Fruit fly (Drosophila melanogaster) whole organism, embryonic: Measurements from ENCODE around the gene CG2841.
A peak's percentile ranks its signal among the peaks of the same experiment; 100 is the strongest.

Experiments used
- BEAF-32 ChIP-seq: fragments of 200-800 bp; sonication (Bioruptor generic); optimal IDR thresholded peaks from 3 replicates; lab custom pipeline; 2017; ENCODE audit warnings: missing biosample characterization, missing genetic modification characterization, mild to moderate bottlenecking, moderate library complexity, missing genetic modification reagents
- Bgb ChIP-seq: fragments of 200-800 bp; sonication (Bioruptor generic); IDR thresholded peaks from 2 replicates; pipeline ENCODE4 v1.3.6; 2022; ENCODE audit warnings: missing biosample characterization, missing genetic modification characterization; ENCODE audit not compliant: partially characterized antibody
- Blimp-1 ChIP-seq: fragments of 200-800 bp; sonication (Bioruptor generic); optimal IDR thresholded peaks from 3 replicates; lab custom pipeline; 2018; ENCODE audit warnings: missing biosample characterization, missing genetic modification characterization, mild to moderate bottlenecking, moderate library complexity, missing genetic modification reagents
- CG10959 ChIP-seq: fragments of 200-800 bp; sonication (Bioruptor generic); IDR thresholded peaks from 2 replicates; pipeline ENCODE4 v1.3.6; 2022; ENCODE audit warnings: missing biosample characterization, missing genetic modification characterization
- CG11456 ChIP-seq: fragments of 200-800 bp; sonication (Bioruptor generic); IDR thresholded peaks from 3 replicates; pipeline ENCODE4 v1.3.6; 2022; ENCODE audit warnings: missing biosample characterization, missing genetic modification characterization
- CG12236 ChIP-seq: fragments of 200-800 bp; sonication (Bioruptor generic); optimal IDR thresholded peaks from 2 replicates; lab custom pipeline; 2016; ENCODE audit warnings: missing biosample characterization, missing genetic modification characterization
- CG12744 ChIP-seq: fragments of 200-800 bp; sonication (Bioruptor generic); optimal IDR thresholded peaks from 2 replicates; lab custom pipeline; 2016; ENCODE audit warnings: missing biosample characterization, missing genetic modification characterization
- CG14014 ChIP-seq: fragments of 200-800 bp; sonication (Bioruptor generic); IDR thresholded peaks from 2 replicates; pipeline ENCODE4 v1.3.6; 2022; ENCODE audit warnings: missing biosample characterization, missing genetic modification characterization
- CG14441 ChIP-seq: fragments of 200-800 bp; sonication (Bioruptor generic); IDR thresholded peaks from 2 replicates; pipeline ENCODE4 v1.3.6; 2022; ENCODE audit warnings: missing biosample characterization, missing genetic modification characterization
- CG14667 ChIP-seq: fragments of 200-800 bp; sonication (Bioruptor generic); IDR thresholded peaks from 2 replicates; pipeline ENCODE4 v1.3.6; 2022; ENCODE audit warnings: missing biosample characterization, missing genetic modification characterization
- CG15073 ChIP-seq: fragments of 200-800 bp; sonication (Bioruptor generic); optimal IDR thresholded peaks from 2 replicates; lab custom pipeline; 2016; ENCODE audit warnings: missing biosample characterization, missing genetic modification characterization
- CG17186 ChIP-seq: fragments of 200-800 bp; sonication (Bioruptor generic); optimal IDR thresholded peaks from 3 replicates; lab custom pipeline; 2017; ENCODE audit warnings: missing biosample characterization, missing genetic modification reagents, missing genetic modification characterization
- CG18011 ChIP-seq: fragments of 200-800 bp; sonication (Bioruptor generic); optimal IDR thresholded peaks from 2 replicates; lab custom pipeline; 2017; ENCODE audit warnings: missing biosample characterization, missing genetic modification characterization, mild to moderate bottlenecking, moderate library complexity, missing genotype
- CG2678 ChIP-seq: fragments of 200-800 bp; sonication (Bioruptor generic); optimal IDR thresholded peaks from 3 replicates; lab custom pipeline; 2019; ENCODE audit warnings: missing biosample characterization, mild to moderate bottlenecking, missing genetic modification characterization, moderate library complexity
- CG3065 ChIP-seq: fragments of 200-800 bp; sonication (Bioruptor generic); optimal IDR thresholded peaks from 2 replicates; lab custom pipeline; 2016; ENCODE audit warnings: missing biosample characterization, missing genetic modification characterization
- CG31388 ChIP-seq: fragments of 200-800 bp; sonication (Bioruptor generic); optimal IDR thresholded peaks from 2 replicates; lab custom pipeline; 2016; ENCODE audit warnings: missing biosample characterization, missing genetic modification characterization
- CG7745 ChIP-seq: fragments of 200-800 bp; sonication (Bioruptor generic); optimal IDR thresholded peaks from 2 replicates; lab custom pipeline; 2018; ENCODE audit warnings: missing biosample characterization, mild to moderate bottlenecking, missing genetic modification characterization, moderate library complexity
- CG7839 ChIP-seq: fragments of 200-800 bp; sonication (Bioruptor generic); optimal IDR thresholded peaks from 3 replicates; lab custom pipeline; 2018; ENCODE audit warnings: missing biosample characterization, mild to moderate bottlenecking, missing genetic modification characterization, moderate library complexity
- CG7987 ChIP-seq: fragments of 200-800 bp; sonication (Bioruptor generic); optimal IDR thresholded peaks from 2 replicates; lab custom pipeline; 2018; ENCODE audit warnings: missing biosample characterization, mild to moderate bottlenecking, missing genetic modification characterization, moderate library complexity
- CG8089 ChIP-seq: fragments of 200-800 bp; sonication (Bioruptor generic); optimal IDR thresholded peaks from 3 replicates; lab custom pipeline; 2016; ENCODE audit warnings: missing biosample characterization, missing genetic modification characterization
- CG8359 ChIP-seq: fragments of 200-800 bp; sonication (Bioruptor generic); optimal IDR thresholded peaks from 2 replicates; lab custom pipeline; 2017; ENCODE audit warnings: missing biosample characterization, mild to moderate bottlenecking, missing genetic modification characterization, borderline replicate concordance
- CG8924 ChIP-seq: fragments of 200-800 bp; optimal IDR thresholded peaks from 3 replicates; lab custom pipeline; 2019; ENCODE audit warnings: missing biosample characterization, mild to moderate bottlenecking, missing genetic modification characterization, moderate library complexity
- CG9797 ChIP-seq: fragments of 200-800 bp; sonication (Bioruptor generic); optimal IDR thresholded peaks from 3 replicates; lab custom pipeline; 2018; ENCODE audit warnings: missing biosample characterization, mild to moderate bottlenecking, missing genetic modification characterization
- CHES-1-like ChIP-seq: fragments of 200-800 bp; sonication (Bioruptor generic); optimal IDR thresholded peaks from 2 replicates; lab custom pipeline; 2016; ENCODE audit warnings: missing biosample characterization, missing genetic modification characterization
- CrebB ChIP-seq: fragments of 200-800 bp; sonication (Bioruptor generic); optimal IDR thresholded peaks from 3 replicates; lab custom pipeline; 2018; ENCODE audit warnings: missing biosample characterization, mild to moderate bottlenecking, missing genetic modification characterization
- Deaf1 ChIP-seq: fragments of 200-800 bp; optimal IDR thresholded peaks from 3 replicates; lab custom pipeline; 2019; ENCODE audit warnings: missing biosample characterization, mild to moderate bottlenecking, missing genetic modification characterization, moderate library complexity
- Elba2 ChIP-seq: fragments of 200-800 bp; sonication (Bioruptor generic); optimal IDR thresholded peaks from 3 replicates; lab custom pipeline; 2016; ENCODE audit warnings: missing biosample characterization, missing genetic modification characterization
- Ets65A ChIP-seq: fragments of 200-800 bp; sonication (Bioruptor generic); peaks from one replicate; lab custom pipeline; 2016; ENCODE audit warnings: missing biosample characterization, missing genetic modification characterization
- Fer1 ChIP-seq: fragments of 200-800 bp; sonication (Bioruptor generic); optimal IDR thresholded peaks from 2 replicates; lab custom pipeline; 2017; ENCODE audit warnings: missing biosample characterization, mild to moderate bottlenecking, missing genetic modification characterization
- Hand ChIP-seq: fragments of 200-800 bp; sonication (Bioruptor generic); optimal IDR thresholded peaks from 2 replicates; lab custom pipeline; 2017; ENCODE audit warnings: mild to moderate bottlenecking, missing biosample characterization, missing genetic modification reagents, missing genetic modification characterization
- HmgZ ChIP-seq: fragments of 200-800 bp; sonication (Bioruptor generic); optimal IDR thresholded peaks from 2 replicates; lab custom pipeline; 2018; ENCODE audit warnings: missing biosample characterization, mild to moderate bottlenecking, missing genetic modification characterization
- Hr78 ChIP-seq, 2 experiments: fragments of 200-800 bp in 1 of 2; fragments of >200 bp in 1 of 2; sonication (Bioruptor generic) in 1 of 2; optimal IDR thresholded peaks; 2 replicates each; lab custom pipeline; 2017 to 2019; ENCODE audit warnings: missing biosample characterization in 2 of 2, missing genetic modification characterization in 2 of 2, mild to moderate bottlenecking in 1 of 2, moderate library complexity in 1 of 2
- Neu2 ChIP-seq: fragments of 200-800 bp; sonication (Bioruptor generic); optimal IDR thresholded peaks from 3 replicates; lab custom pipeline; 2016; ENCODE audit warnings: missing biosample characterization, missing genetic modification characterization, borderline replicate concordance
- TFAM ChIP-seq: fragments of 200-800 bp; sonication (Bioruptor generic); optimal IDR thresholded peaks from 2 replicates; lab custom pipeline; 2017; ENCODE audit warnings: missing biosample characterization, missing genetic modification characterization, inconsistent platforms
- Tbp ChIP-seq: fragments of >200 bp; optimal IDR thresholded peaks from 2 replicates; lab custom pipeline; 2018; ENCODE audit warnings: missing biosample characterization, missing genetic modification characterization
- chn ChIP-seq: fragments of 200-800 bp; sonication (Bioruptor generic); optimal IDR thresholded peaks from 2 replicates; lab custom pipeline; 2016; ENCODE audit warnings: missing biosample characterization, missing genetic modification characterization
- ci ChIP-seq: fragments of 200-800 bp; sonication (Bioruptor generic); IDR thresholded peaks from 3 replicates; pipeline ENCODE4 v1.3.6; 2022; ENCODE audit warnings: missing biosample characterization, missing genetic modification characterization
- dimm ChIP-seq: fragments of 200-800 bp; sonication (Bioruptor generic); IDR thresholded peaks from 2 replicates; pipeline ENCODE4 v1.3.6; 2022; ENCODE audit warnings: missing biosample characterization, missing genetic modification characterization
- gsb ChIP-seq: fragments of 200-800 bp; sonication (Bioruptor generic); IDR thresholded peaks from 2 replicates; pipeline ENCODE4 v1.3.6; 2022; ENCODE audit warnings: missing biosample characterization, missing genetic modification characterization
- hb ChIP-seq: fragments of 200-800 bp; sonication (Bioruptor generic); IDR thresholded peaks from 3 replicates; pipeline ENCODE4 v1.3.6; 2022; ENCODE audit warnings: missing biosample characterization, missing genetic modification characterization; ENCODE audit not compliant: partially characterized antibody
- inv ChIP-seq: fragments of 200-800 bp; sonication (Bioruptor generic); IDR thresholded peaks from 2 replicates; pipeline ENCODE4 v1.3.6; 2022; ENCODE audit warnings: missing biosample characterization, missing genetic modification characterization; ENCODE audit not compliant: partially characterized antibody
- kah ChIP-seq: fragments of 200-800 bp; sonication (Bioruptor generic); optimal IDR thresholded peaks from 2 replicates; lab custom pipeline; 2018; ENCODE audit warnings: missing biosample characterization, mild to moderate bottlenecking, missing genetic modification characterization
- schlank ChIP-seq: fragments of 200-800 bp; sonication (Bioruptor generic); optimal IDR thresholded peaks from 2 replicates; lab custom pipeline; 2018; ENCODE audit warnings: missing biosample characterization, mild to moderate bottlenecking, missing genetic modification characterization
- sens-2 ChIP-seq: fragments of 200-800 bp; sonication (Bioruptor generic); IDR thresholded peaks from 2 replicates; pipeline ENCODE4 v1.3.6; 2022; ENCODE audit warnings: missing biosample characterization, missing genetic modification characterization
- seq ChIP-seq: fragments of 200-800 bp; sonication (Bioruptor generic); IDR thresholded peaks from 2 replicates; pipeline ENCODE4 v1.3.6; 2022; ENCODE audit warnings: missing biosample characterization, missing genetic modification characterization
- sima ChIP-seq: fragments of 200-800 bp; sonication (Bioruptor generic); optimal IDR thresholded peaks from 2 replicates; lab custom pipeline; 2016; ENCODE audit warnings: missing biosample characterization, missing genetic modification characterization
- slou ChIP-seq: fragments of 200-800 bp; sonication (Bioruptor generic); optimal IDR thresholded peaks from 3 replicates; lab custom pipeline; 2016; ENCODE audit warnings: missing biosample characterization, missing genetic modification characterization
- tio ChIP-seq: fragments of 200-800 bp; sonication (Bioruptor generic); optimal IDR thresholded peaks from 2 replicates; lab custom pipeline; 2017; ENCODE audit warnings: missing biosample characterization, missing genetic modification characterization, inconsistent platforms
- tna ChIP-seq: fragments of 200-800 bp; sonication (Bioruptor generic); IDR thresholded peaks from 2 replicates; pipeline ENCODE4 v1.3.6; 2022; ENCODE audit warnings: missing biosample characterization, missing genetic modification characterization; ENCODE audit not compliant: partially characterized antibody
- zfh1 ChIP-seq: fragments of 200-800 bp; sonication (Bioruptor generic); IDR thresholded peaks from 3 replicates; pipeline ENCODE4 v1.3.6; 2022; ENCODE audit warnings: missing biosample characterization, missing genetic modification characterization

Gene CG2841

DNA sequence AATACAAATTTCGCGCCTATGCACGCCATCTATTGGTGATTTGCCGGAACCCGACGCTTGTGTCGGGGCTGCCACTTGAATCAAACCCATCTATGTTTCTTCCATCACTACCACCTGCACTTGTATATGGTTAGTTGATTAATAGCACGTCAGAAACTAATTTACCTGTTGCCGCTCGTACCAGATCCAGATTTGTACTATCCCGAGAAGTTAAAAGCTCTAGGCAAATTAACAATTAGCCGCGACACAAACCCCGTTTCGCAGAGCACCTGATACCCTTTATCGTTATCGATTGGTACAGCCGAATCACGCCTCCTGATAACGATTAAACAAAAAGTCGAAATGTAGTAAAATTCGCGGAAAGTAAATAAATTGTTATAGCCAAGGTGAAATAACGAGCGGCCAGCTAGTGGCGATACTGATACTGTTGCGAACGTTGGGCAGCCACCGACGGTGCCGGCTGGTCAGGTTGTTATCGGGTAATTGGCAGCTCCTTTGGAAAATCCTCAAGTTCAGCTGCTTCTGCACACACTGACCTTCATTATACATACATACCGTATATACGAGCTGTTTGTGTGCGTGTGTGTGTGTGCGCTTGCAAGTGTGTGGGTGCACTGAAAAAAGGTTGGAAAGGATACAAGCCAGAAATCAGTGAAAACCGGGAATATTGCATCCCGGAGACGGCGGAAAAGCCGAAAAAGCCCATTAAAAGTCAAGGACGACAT lies 26.0 kb downstream of the CG2841 start (continued):
- TF ChIP-seq CG9797 = peak; percentile 47
- no peak for TF ChIP-seq CG14667
- TF ChIP-seq slou = no peak
- TF ChIP-seq chn = no peak
- TF ChIP-seq CG12744 (GFP tag; lab: Kevin White, UChicago) = no peak
- no peak for TF ChIP-seq seq
- peak; percentile 39 for TF ChIP-seq Deaf1 (tag; lab: Kevin White, UChicago)
- no peak for TF ChIP-seq Ets65A (GFP tag; lab: Kevin White, UChicago)
- TF ChIP-seq inv (GFP tag; lab: Robert Waterston, UW) = peak; percentile 60; the same call in 1 of the 2 replicates
- TF ChIP-seq CG12236 (GFP tag; lab: Kevin White, UChicago) = no peak
- peak; percentile 49 for TF ChIP-seq CG3065 (GFP tag; lab: Kevin White, UChicago)
- no peak for TF ChIP-seq Hand (GFP tag; lab: Kevin White, UChicago)
- TF ChIP-seq sens-2 (GFP tag; lab: Robert Waterston, UW) = no peak
- TF ChIP-seq Fer1 (GFP tag; lab: Kevin White, UChicago) = no peak
- TF ChIP-seq CG8924 (tag; lab: Kevin White, UChicago) = peak; percentile 45
- TF ChIP-seq CG7839 (tag; lab: Kevin White, UChicago) = no peak
- no peak for TF ChIP-seq Blimp-1 (GFP tag; lab: Kevin White, UChicago)
- TF ChIP-seq HmgZ (tag; lab: Kevin White, UChicago) = peak; percentile 79
- TF ChIP-seq CG31388 (GFP tag; lab: Kevin White, UChicago) = no peak
- no peak for TF ChIP-seq CG11456
- TF ChIP-seq CG8359 (GFP tag; lab: Kevin White, UChicago) = no peak
- TF ChIP-seq CG10959 (GFP tag; lab: Robert Waterston, UW) = no peak
- peak; percentile 36 for TF ChIP-seq CHES-1-like (GFP tag; lab: Kevin White, UChicago)
- no peak for TF ChIP-seq dimm (GFP tag; lab: Robert Waterston, UW)
- TF ChIP-seq CG14014 (GFP tag; lab: Robert Waterston, UW) = no peak
- TF ChIP-seq Neu2 (GFP tag; lab: Kevin White, UChicago) = no peak
- TF ChIP-seq zfh1 = no peak
- no peak for TF ChIP-seq gsb
- TF ChIP-seq Tbp (GFP tag; lab: Kevin White, UChicago) = no peak
- no peak for TF ChIP-seq CrebB (tag; lab: Kevin White, UChicago)
- TF ChIP-seq CG14441 (GFP tag; lab: Robert Waterston, UW) = no peak
- TF ChIP-seq ci = no peak
- no peak for TF ChIP-seq CG15073 (GFP tag; lab: Kevin White, UChicago)
- peak; percentile 70 for TF ChIP-seq BEAF-32
- no peak for TF ChIP-seq TFAM (GFP tag; lab: Kevin White, UChicago)
- TF ChIP-seq CG17186 (GFP tag; lab: Kevin White, UChicago) = peak; percentile 13
- TF ChIP-seq Hr78 (GFP tag; optimal IDR thresholded peaks at IDR 0.05; lab: Kevin White, UChicago) = no peak
- TF ChIP-seq tna (GFP tag; lab: Robert Waterston, UW) = peak; percentile 73
- TF ChIP-seq Elba2 (GFP tag; lab: Kevin White, UChicago) = no peak
- TF ChIP-seq CG18011 (GFP tag; lab: Kevin White, UChicago) = no peak
- no peak for TF ChIP-seq CG7745
- peak; percentile 77 for TF ChIP-seq hb (GFP tag; lab: Robert Waterston, UW)
- TF ChIP-seq CG2678 (tag; lab: Kevin White, UChicago) = no peak
- TF ChIP-seq sima (GFP tag; lab: Kevin White, UChicago) = no peak
- TF ChIP-seq CG7987 = no peak
- no peak for TF ChIP-seq kah (GFP tag; lab: Kevin White, UChicago)
- TF ChIP-seq CG8089 (GFP tag; lab: Kevin White, UChicago) = peak; percentile 30
- peak; percentile 82 for TF ChIP-seq Bgb (GFP tag; lab: Robert Waterston, UW)
- TF ChIP-seq schlank (tag; lab: Kevin White, UChicago) = no peak
- no peak for TF ChIP-seq tio (GFP tag; lab: Kevin White, UChicago)
